Worm (Caenorhabditis elegans): ENCODE measurements around the gene ZK1098.11.

Gene ZK1098.11

ce11 chrIII:9513569-9513968, 42.8 kb upstream of the ZK1098.11 start, which contains the start of gene F55H2.8:
TSS of gene F55H2.8 (plus strand) at chrIII:9513869.
- TF ChIP-seq dpl-1 (GFP tag; optimal IDR thresholded peaks at IDR 0.05) = no peak

ce11 chrIII:9516148-9516547, 40.3 kb upstream of the ZK1098.11 start, which contains the start of gene F55H2.7:
TSS of gene F55H2.7 (minus strand) at chrIII:9516248.
- TF ChIP-seq dmd-9 (GFP tag; IDR thresholded peaks at IDR 0.05) (no peak), daf-16 (GFP tag; optimal IDR thresholded peaks at IDR 0.05) (no peak), daf-16 (tag; optimal IDR thresholded peaks at IDR 0.05) (peak; percentile 5), spr-3 (GFP tag; optimal IDR thresholded peaks at IDR 0.05) (no peak)

ce11 chrIII:9521410-9522090, 34.9 kb upstream of the ZK1098.11 start, which contains the start of the genes clu-1 and prp-40:
TSS of gene clu-1 (minus strand) at chrIII:9521460.
TSS of gene prp-40 (plus strand) at chrIII:9522075.
- TF ChIP-seq egl-43 (GFP tag; IDR thresholded peaks at IDR 0.05) = peak; percentile 28; the same call in 1 of the 2 replicates
- TF ChIP-seq nhr-6 (tag; optimal IDR thresholded peaks at IDR 0.05) = peak; percentile 91
- no peak for TF ChIP-seq lin-39 (tag; optimal IDR thresholded peaks at IDR 0.05)
- peak; percentile 43; the same call in 1 of the 2 replicates for TF ChIP-seq vab-7 (GFP tag; IDR thresholded peaks at IDR 0.05)
- peak in 1 of 2 experiments; percentile 99 for TF ChIP-seq unc-62 (GFP tag; optimal IDR thresholded peaks at IDR 0.05 in 1 of 2)
- TF ChIP-seq unc-62 (tag; optimal IDR thresholded peaks at IDR 0.05) = no peak
- peak; percentile 85 for TF ChIP-seq nhr-11 (tag; optimal IDR thresholded peaks at IDR 0.05)
- no peak for TF ChIP-seq Y48G9A.11 (GFP tag; IDR thresholded peaks at IDR 0.05)
- TF ChIP-seq dve-1 (tag; optimal IDR thresholded peaks at IDR 0.05; ENCODE audit: insufficient read depth) = peak; percentile 90
- no peak for TF ChIP-seq cey-2 (tag; optimal IDR thresholded peaks at IDR 0.05; ENCODE audit: borderline replicate concordance, insufficient read depth)
- TF ChIP-seq egl-27 (tag; optimal IDR thresholded peaks at IDR 0.05) = no peak
- no peak for TF ChIP-seq nhr-41 (GFP tag; IDR thresholded peaks at IDR 0.05)
- no peak for TF ChIP-seq aly-2 (tag; optimal IDR thresholded peaks at IDR 0.05)
- peak; percentile 35 for TF ChIP-seq mxl-3 (GFP tag; optimal IDR thresholded peaks at IDR 0.05)
- peak; percentile 27 for TF ChIP-seq spr-3 (GFP tag; optimal IDR thresholded peaks at IDR 0.05)
- peak; percentile 72 for TF ChIP-seq duxl-1 (tag; optimal IDR thresholded peaks at IDR 0.05; ENCODE audit: poor library complexity)
- peak; percentile 45 for TF ChIP-seq jun-1 (tag; optimal IDR thresholded peaks at IDR 0.05)
- peak in 1 of 2 experiments; percentile 23 for TF ChIP-seq ZK546.5 (tag; optimal IDR thresholded peaks at IDR 0.05)
- peak; percentile 52; the same call in 1 of the 2 replicates for TF ChIP-seq ceh-20 (GFP tag; IDR thresholded peaks at IDR 0.05)
- TF ChIP-seq snpc-1.2 (GFP tag; IDR thresholded peaks at IDR 0.05) = 0 out of 2 replicates have a peak, but pooled peaks have one; percentile 14
- TF ChIP-seq rbr-2 (tag; optimal IDR thresholded peaks at IDR 0.05) = peak; percentile 91
- peak; percentile 23 for TF ChIP-seq snpc-4 (tag; optimal IDR thresholded peaks at IDR 0.05)
- TF ChIP-seq lin-1 (GFP tag; IDR thresholded peaks at IDR 0.05) = no peak
- no peak for TF ChIP-seq daf-19 (GFP tag; conservative IDR thresholded peaks at IDR 0.05)
- no peak for TF ChIP-seq ceh-28 (tag; optimal IDR thresholded peaks at IDR 0.05)
- no peak for TF ChIP-seq T20F7.1 (GFP tag; optimal IDR thresholded peaks at IDR 0.05)
- TF ChIP-seq nhr-77 (tag; optimal IDR thresholded peaks at IDR 0.05) = peak; percentile 78
- TF ChIP-seq tra-1 (GFP tag; IDR thresholded peaks at IDR 0.05) = no peak
- TF ChIP-seq set-16 (GFP tag; IDR thresholded peaks at IDR 0.05) = no peak
- no peak for TF ChIP-seq mdt-29 (GFP tag; IDR thresholded peaks at IDR 0.05)
- no peak for TF ChIP-seq nhr-111 (GFP tag; optimal IDR thresholded peaks at IDR 0.05)
- TF ChIP-seq mep-1 (tag; optimal IDR thresholded peaks at IDR 0.05) = peak; percentile 92
- TF ChIP-seq Y75B8A.6 (GFP tag; IDR thresholded peaks at IDR 0.05) = no peak
- no peak for TF ChIP-seq R02D3.7 (tag; optimal IDR thresholded peaks at IDR 0.05)
- no peak for TF ChIP-seq ceh-62 (tag; optimal IDR thresholded peaks at IDR 0.05)
- peak; percentile 24 for TF ChIP-seq F49E8.2 (tag; optimal IDR thresholded peaks at IDR 0.05; ENCODE audit: borderline replicate concordance)
- no peak for TF ChIP-seq zag-1 (tag; optimal IDR thresholded peaks at IDR 0.05)
- peak; percentile 36 for TF ChIP-seq F10B5.3 (tag; optimal IDR thresholded peaks at IDR 0.05)
- peak; percentile 58; the same call in 1 of the 2 replicates for TF ChIP-seq arid-1 (GFP tag; conservative IDR thresholded peaks at IDR 0.05)
- TF ChIP-seq ztf-11 (tag; optimal IDR thresholded peaks at IDR 0.05) = no peak
- TF ChIP-seq ama-1 (optimal IDR thresholded peaks at IDR 0.05) = peak; percentile 77
- TF ChIP-seq dmd-9 (GFP tag; IDR thresholded peaks at IDR 0.05) = no peak
- no peak for TF ChIP-seq sdz-12 (GFP tag; optimal IDR thresholded peaks at IDR 0.05)
